Comparison of ENCODE assay signal across 4 fruit fly cellular contexts in the genomic region with DNA sequence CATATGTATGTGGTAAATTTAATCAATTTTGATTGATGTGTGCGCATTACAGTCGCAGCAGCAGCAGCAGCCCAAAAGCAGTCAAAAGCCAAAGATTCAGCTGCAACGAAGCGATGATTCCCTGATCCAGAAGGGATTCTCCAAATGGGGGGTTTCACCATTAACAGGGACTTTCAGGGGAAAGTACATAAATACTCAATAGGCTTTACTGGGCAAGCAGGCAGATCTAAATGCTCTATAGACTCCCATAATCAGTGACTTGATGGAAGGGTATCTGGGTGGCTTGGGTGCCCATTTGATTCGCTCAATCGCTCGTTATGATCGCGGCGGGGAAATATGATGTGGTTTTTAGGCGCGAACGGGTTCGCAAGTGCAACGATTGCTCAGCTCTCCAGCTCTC.
TF ChIP-seq lines count a peak whose summit lies in the region.

No protein-coding gene starts in this region.

- TF ChIP-seq CTCF in whole organism, embryonic (GFP tag; optimal IDR thresholded peaks at IDR 0.05; lab: Kevin White, UChicago): no peak

TF ChIP-seq in whole organism, embryonic, 481 proteins besides CTCF, POLR2A, EP300 and RAD21:
- TF ChIP-seq Drgx (GFP tag; IDR thresholded peaks at IDR 0.05; lab: Robert Waterston, UW) (peak; percentile 30; the same call in 1 of the 2 replicates), CG8944 (GFP tag; optimal IDR thresholded peaks at IDR 0.05; lab: Kevin White, UChicago) (no peak), CG8478 (optimal IDR thresholded peaks at IDR 0.05; lab: Kevin White, UChicago) (no peak), Hr51 (GFP tag; optimal IDR thresholded peaks at IDR 0.05; lab: Kevin White, UChicago) (peak in 1 of 2 experiments; percentile 2), CG10274 (GFP tag; optimal IDR thresholded peaks at IDR 0.05; lab: Kevin White, UChicago) (peak; percentile 48), dysf (GFP tag; IDR thresholded peaks at IDR 0.05; lab: Robert Waterston, UW) (0 out of 3 replicates have a peak, but pooled peaks have one; percentile 47)
TF ChIP-seq in whole organism, embryonic: peak in this region for 4.

TF ChIP-seq in whole organism, prepupa, 60 proteins besides CTCF, POLR2A, EP300 and RAD21 (continues in another document):
- TF ChIP-seq Ets21C (GFP tag; optimal IDR thresholded peaks at IDR 0.05; lab: Kevin White, UChicago) (no peak), CG34406 (GFP tag; optimal IDR thresholded peaks at IDR 0.05; lab: Kevin White, UChicago) (no peak), Eip75B (GFP tag; optimal IDR thresholded peaks at IDR 0.05; lab: Kevin White, UChicago) (no peak), CG11294 (GFP tag; IDR thresholded peaks at IDR 0.05; lab: Robert Waterston, UW) (no peak), Sox14 (GFP tag; optimal IDR thresholded peaks at IDR 0.05; lab: Kevin White, UChicago) (no peak), topi (GFP tag; optimal IDR thresholded peaks at IDR 0.05; lab: Kevin White, UChicago) (peak; percentile 6), Sox102F (GFP tag; optimal IDR thresholded peaks at IDR 0.05; lab: Kevin White, UChicago) (peak; percentile 12), CG8632 (GFP tag; optimal IDR thresholded peaks at IDR 0.05; lab: Kevin White, UChicago) (no peak), CG32006 (GFP tag; optimal IDR thresholded peaks at IDR 0.05; lab: Kevin White, UChicago) (peak; percentile 43), CG9139 (GFP tag; optimal IDR thresholded peaks at IDR 0.05; lab: Kevin White, UChicago) (no peak), CG11902 (GFP tag; optimal IDR thresholded peaks at IDR 0.05; lab: Kevin White, UChicago) (no peak), Eip93F (GFP tag; optimal IDR thresholded peaks at IDR 0.05; lab: Kevin White, UChicago) (no peak), CG8319 (GFP tag; optimal IDR thresholded peaks at IDR 0.05; lab: Kevin White, UChicago) (no peak), vri (GFP tag; optimal IDR thresholded peaks at IDR 0.05; lab: Kevin White, UChicago) (peak; percentile 16), spab (GFP tag; optimal IDR thresholded peaks at IDR 0.05; lab: Kevin White, UChicago) (no peak), pdm3 (GFP tag; optimal IDR thresholded peaks at IDR 0.05; lab: Kevin White, UChicago) (peak; percentile 25), esn (GFP tag; optimal IDR thresholded peaks at IDR 0.05; lab: Kevin White, UChicago) (peak; percentile 40), CG31627 (GFP tag; optimal IDR thresholded peaks at IDR 0.05; lab: Kevin White, UChicago) (peak; percentile 54), OdsH (GFP tag; optimal IDR thresholded peaks at IDR 0.05; lab: Kevin White, UChicago) (peak; percentile 7), CG10631 (GFP tag; optimal IDR thresholded peaks at IDR 0.05; lab: Kevin White, UChicago) (no peak), CG15336 (GFP tag; IDR thresholded peaks at IDR 0.05; lab: Robert Waterston, UW) (peak; percentile 53), Eip78C (GFP tag; lab: Kevin White, UChicago) (peak; percentile 51), lz (GFP tag; optimal IDR thresholded peaks at IDR 0.05; lab: Kevin White, UChicago) (peak; percentile 47), cyc (GFP tag; optimal IDR thresholded peaks at IDR 0.05; lab: Kevin White, UChicago) (peak; percentile 29), CG6854 (GFP tag; optimal IDR thresholded peaks at IDR 0.05; lab: Kevin White, UChicago) (no peak), CG6163 (GFP tag; IDR thresholded peaks at IDR 0.05; lab: Robert Waterston, UW) (peak; percentile 31; the same call in 1 of the 3 replicates), CG7368 (GFP tag; optimal IDR thresholded peaks at IDR 0.05; lab: Kevin White, UChicago) (no peak)

TF ChIP-seq in whole organism, pupa, 21 proteins besides CTCF, POLR2A, EP300 and RAD21:
- TF ChIP-seq fd96Ca (GFP tag; IDR thresholded peaks at IDR 0.05; lab: Robert Waterston, UW) (peak; percentile 43; the same call in 1 of the 3 replicates), CG14655 (GFP tag; optimal IDR thresholded peaks at IDR 0.05; lab: Kevin White, UChicago) (no peak), CG4496 (GFP tag; IDR thresholded peaks at IDR 0.05; lab: Robert Waterston, UW) (peak; percentile 61; the same call in 2 of the 3 replicates), Ets98B (GFP tag; IDR thresholded peaks at IDR 0.05; lab: Robert Waterston, UW) (peak; percentile 27; the same call in 1 of the 2 replicates), rn (GFP tag; IDR thresholded peaks at IDR 0.05; lab: Robert Waterston, UW) (peak; percentile 9; the same call in 1 of the 2 replicates), CG34367 (tag; optimal IDR thresholded peaks at IDR 0.05; lab: Kevin White, UChicago) (no peak)

TF ChIP-seq in whole organism, wandering third instar larva, 38 proteins besides CTCF, POLR2A, EP300 and RAD21:
- peak; percentile 18 for TF ChIP-seq dmrt93B (GFP tag; optimal IDR thresholded peaks at IDR 0.05; lab: Kevin White, UChicago)
- no peak for TF ChIP-seq sv (GFP tag; optimal IDR thresholded peaks at IDR 0.05; lab: Kevin White, UChicago)
- TF ChIP-seq CG9705 (GFP tag; optimal IDR thresholded peaks at IDR 0.05; lab: Kevin White, UChicago): no peak
- TF ChIP-seq CrebA (GFP tag; optimal IDR thresholded peaks at IDR 0.05; lab: Kevin White, UChicago; ENCODE audit: borderline replicate concordance): no peak
- peak; percentile 7 for TF ChIP-seq Sp1 (GFP tag; optimal IDR thresholded peaks at IDR 0.05; lab: Kevin White, UChicago)
- no peak for TF ChIP-seq Rel (GFP tag; optimal IDR thresholded peaks at IDR 0.05; lab: Kevin White, UChicago)
- TF ChIP-seq Rel (tag; optimal IDR thresholded peaks at IDR 0.05; lab: Kevin White, UChicago): peak; percentile 17
- TF ChIP-seq dsf (GFP tag; optimal IDR thresholded peaks at IDR 0.05; lab: Kevin White, UChicago; ENCODE audit: borderline replicate concordance): no peak
- TF ChIP-seq Mio (GFP tag; optimal IDR thresholded peaks at IDR 0.05; lab: Kevin White, UChicago): no peak
- TF ChIP-seq Hr83 (GFP tag; optimal IDR thresholded peaks at IDR 0.05; lab: Kevin White, UChicago; ENCODE audit: poor library complexity, severe bottlenecking): no peak
- TF ChIP-seq Hr78 (GFP tag; optimal IDR thresholded peaks at IDR 0.05; lab: Kevin White, UChicago): no peak
- no peak for TF ChIP-seq Vsx2 (GFP tag; optimal IDR thresholded peaks at IDR 0.05; lab: Kevin White, UChicago; ENCODE audit: partially characterized antibody)
- TF ChIP-seq N (GFP tag; optimal IDR thresholded peaks at IDR 0.05; lab: Kevin White, UChicago): no peak
- no peak for TF ChIP-seq usp (GFP tag; optimal IDR thresholded peaks at IDR 0.05; lab: Kevin White, UChicago)
- TF ChIP-seq tai (GFP tag; optimal IDR thresholded peaks at IDR 0.05; lab: Kevin White, UChicago): no peak
- no peak for TF ChIP-seq Myc (optimal IDR thresholded peaks at IDR 0.05; lab: Kevin White, UChicago)
- TF ChIP-seq woc (GFP tag; optimal IDR thresholded peaks at IDR 0.05; lab: Kevin White, UChicago): no peak
- no peak for TF ChIP-seq dl (GFP tag; optimal IDR thresholded peaks at IDR 0.05; lab: Kevin White, UChicago; ENCODE audit: insufficient read depth in 1 of 2, partially characterized antibody in 2 of 2)
- TF ChIP-seq Jra (GFP tag; optimal IDR thresholded peaks at IDR 0.05; lab: Kevin White, UChicago): no peak
- no peak for TF ChIP-seq fru (GFP tag; optimal IDR thresholded peaks at IDR 0.05; lab: Kevin White, UChicago)
- no peak for TF ChIP-seq CG32264 (GFP tag; optimal IDR thresholded peaks at IDR 0.05; lab: Kevin White, UChicago)
- peak; percentile 24 for TF ChIP-seq h (GFP tag; optimal IDR thresholded peaks at IDR 0.05; lab: Kevin White, UChicago)
- no peak for TF ChIP-seq Abd-B (GFP tag; optimal IDR thresholded peaks at IDR 0.05; lab: Kevin White, UChicago)
- peak; percentile 4 for TF ChIP-seq psq (GFP tag; optimal IDR thresholded peaks at IDR 0.05; lab: Kevin White, UChicago)
- TF ChIP-seq OdsH (GFP tag; optimal IDR thresholded peaks at IDR 0.05; lab: Kevin White, UChicago): no peak
- TF ChIP-seq br (GFP tag; optimal IDR thresholded peaks at IDR 0.05; lab: Kevin White, UChicago): peak; percentile 20
- no peak for TF ChIP-seq Dfd (GFP tag; optimal IDR thresholded peaks at IDR 0.05; lab: Kevin White, UChicago)
- peak; percentile 29 for TF ChIP-seq HLH106 (tag; optimal IDR thresholded peaks at IDR 0.05; lab: Kevin White, UChicago)
- TF ChIP-seq Dif (GFP tag; optimal IDR thresholded peaks at IDR 0.05; lab: Kevin White, UChicago; ENCODE audit: partially characterized antibody): no peak
- TF ChIP-seq GATAd (GFP tag; optimal IDR thresholded peaks at IDR 0.05; lab: Kevin White, UChicago): no peak
- TF ChIP-seq brk (GFP tag; optimal IDR thresholded peaks at IDR 0.05; lab: Kevin White, UChicago): no peak
- TF ChIP-seq Hnf4 (GFP tag; optimal IDR thresholded peaks at IDR 0.05; lab: Kevin White, UChicago): no peak
- TF ChIP-seq pan (optimal IDR thresholded peaks at IDR 0.05; lab: Kevin White, UChicago): no peak
- no peak for TF ChIP-seq sage (GFP tag; optimal IDR thresholded peaks at IDR 0.05; lab: Kevin White, UChicago)
- no peak for TF ChIP-seq lola (GFP tag; optimal IDR thresholded peaks at IDR 0.05; lab: Kevin White, UChicago)
- no peak for TF ChIP-seq jim (GFP tag; optimal IDR thresholded peaks at IDR 0.05; lab: Kevin White, UChicago)
- peak; percentile 34 for TF ChIP-seq rgr (GFP tag; optimal IDR thresholded peaks at IDR 0.05; lab: Kevin White, UChicago)
- no peak for TF ChIP-seq foxo (GFP tag; optimal IDR thresholded peaks at IDR 0.05; lab: Kevin White, UChicago)
- TF ChIP-seq ey (GFP tag; optimal IDR thresholded peaks at IDR 0.05; lab: Kevin White, UChicago): peak; percentile 20
